Worm (Caenorhabditis elegans) whole organism, L3 larva: ENCODE measurements around the gene CD4.8.
A peak's percentile ranks its signal among the peaks of the same experiment; 100 is the strongest.

Experiments used
- ama-1 ChIP-seq: fragments of 150-350 bp; optimal IDR thresholded peaks from 2 replicates; lab custom pipeline; 2018
- elt-3 ChIP-seq, 3 experiments: fragments of 150-350 bp in 1 of 3; sonication (generic microtip) in 2 of 3; optimal IDR thresholded peaks; 2 replicates in 2 of 3; 4 replicates in 1 of 3; lab custom pipeline; 2014 to 2017; ENCODE audit warnings: missing biosample characterization in 3 of 3, missing genetic modification characterization in 3 of 3
- fkh-10 ChIP-seq: sonication (generic microtip); optimal IDR thresholded peaks from 2 replicates; lab custom pipeline; 2017; ENCODE audit warnings: missing biosample characterization, missing genetic modification reagents, missing genetic modification characterization
- jun-1 ChIP-seq: fragments of 150-350 bp; optimal IDR thresholded peaks from 2 replicates; lab custom pipeline; 2014; ENCODE audit warnings: missing biosample characterization, missing genetic modification reagents, missing genetic modification characterization
- lin-15B ChIP-seq: fragments of 150-350 bp; optimal IDR thresholded peaks from 2 replicates; lab custom pipeline; 2014; ENCODE audit warnings: missing biosample characterization, missing genetic modification characterization
- nhr-25 ChIP-seq: sonication (generic microtip); optimal IDR thresholded peaks from 2 replicates; lab custom pipeline; 2017; ENCODE audit warnings: missing biosample characterization, missing genetic modification characterization
- nhr-76 ChIP-seq: fragments of 150-350 bp; sonication (generic microtip); optimal IDR thresholded peaks from 5 replicates; lab custom pipeline; 2014; ENCODE audit warnings: missing biosample characterization, missing genetic modification characterization
- nhr-77 ChIP-seq: fragments of 150-350 bp; optimal IDR thresholded peaks from 2 replicates; lab custom pipeline; 2014; ENCODE audit warnings: missing biosample characterization, missing genetic modification characterization
- snpc-4 ChIP-seq: fragments of 150-350 bp; optimal IDR thresholded peaks from 2 replicates; lab custom pipeline; 2014; ENCODE audit warnings: missing biosample characterization, missing genetic modification characterization
- tbx-2 ChIP-seq: sonication (generic microtip); optimal IDR thresholded peaks from 2 replicates; lab custom pipeline; 2016; ENCODE audit warnings: mild to moderate bottlenecking, missing genetic modification characterization, missing compliant biosample characterization
- zag-1 ChIP-seq: fragments of 150-350 bp; optimal IDR thresholded peaks from 2 replicates; lab custom pipeline; 2014; ENCODE audit warnings: missing biosample characterization, missing genetic modification characterization

DNA sequence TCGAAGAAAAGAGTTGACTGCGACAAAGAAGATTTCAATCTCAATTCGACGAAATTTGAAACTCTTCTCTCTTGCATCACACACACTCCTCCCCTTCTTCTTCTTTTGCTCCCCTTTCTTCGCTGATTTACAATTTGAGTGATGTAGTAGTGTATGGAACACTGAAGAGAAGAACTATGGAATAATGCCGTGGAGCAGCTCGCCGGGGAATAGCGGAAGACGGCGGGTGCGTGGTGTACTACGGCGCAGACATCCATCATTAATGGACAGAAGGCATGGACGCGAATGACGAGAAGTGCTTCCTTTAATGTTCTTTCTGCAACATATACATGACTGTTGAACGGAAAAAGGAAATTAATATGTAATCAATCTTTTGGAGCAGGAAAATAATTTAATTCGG, 18.3 kb downstream of the CD4.8 start:
- no peak for TF ChIP-seq snpc-4 (tag; lab: Kevin White, UChicago)
- TF ChIP-seq jun-1 (tag; lab: Kevin White, UChicago): no peak
- no peak for TF ChIP-seq nhr-25 (tag; lab: Kevin White, UChicago)
- no peak for TF ChIP-seq fkh-10 (GFP tag; lab: Kevin White, UChicago)
- no peak for TF ChIP-seq zag-1 (tag; lab: Kevin White, UChicago)
- TF ChIP-seq elt-3 (tag; optimal IDR thresholded peaks at IDR 0.05; lab: Kevin White, UChicago): no peak
- TF ChIP-seq ama-1 (lab: Kevin White, UChicago): peak; percentile 46
- TF ChIP-seq lin-15B (tag; lab: Kevin White, UChicago): no peak
- TF ChIP-seq nhr-76: no peak
- no peak for TF ChIP-seq tbx-2 (tag; lab: Kevin White, UChicago)
- TF ChIP-seq nhr-77: no peak
